Fruit fly (Drosophila melanogaster) whole organism, embryonic: ENCODE measurements around the gene Seipin.

ENCODE experiments used
- Six4 ChIP-seq: fragments of 200-800 bp; sonication (Bioruptor generic); optimal IDR thresholded peaks from 2 replicates; lab custom pipeline; 2016; ENCODE audit warnings: missing biosample characterization, missing genetic modification characterization
- esg ChIP-seq: fragments of 200-800 bp; sonication (Bioruptor generic); conservative IDR thresholded peaks from 2 replicates; pipeline ENCODE4 v1.3.6; 2022; ENCODE audit warnings: missing biosample characterization, missing genetic modification characterization

dm6 chrX:2591315-2591999 is 28.1 kb upstream of the Seipin start:
- TF ChIP-seq esg (GFP tag; lab: Robert Waterston, UW) (0 out of 2 replicates have a peak, but pooled peaks have one; percentile 16), Six4 (GFP tag; lab: Kevin White, UChicago) (no peak)
